Worm (Caenorhabditis elegans): ENCODE results near the gene W02B12.1.
A peak's percentile ranks its signal among the peaks of the same experiment; 100 is the strongest.
"Not testable (repeated sequence)": the region's sequence is repeated elsewhere in the genome, so short reads cannot be mapped to it uniquely, and the experiment has no call there.

W02B12.1 gene

DNA sequence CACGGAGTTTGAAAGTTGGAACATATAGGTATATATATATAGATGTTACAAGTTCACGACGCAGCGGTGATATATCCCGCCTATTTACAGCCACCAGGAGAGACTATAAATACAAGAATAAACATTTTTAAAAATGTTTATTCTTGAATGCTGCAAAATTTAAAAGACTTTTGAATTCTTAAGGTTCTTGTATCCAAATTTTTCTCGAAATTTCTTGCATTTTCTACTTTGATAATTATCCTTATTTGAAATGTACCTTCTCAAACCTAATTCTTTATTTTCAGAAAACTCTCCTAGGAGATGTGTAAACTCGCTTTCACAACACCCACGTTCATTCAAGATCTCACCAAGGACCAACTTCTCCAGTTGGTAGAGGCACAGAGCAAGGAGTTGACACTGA, 17.2 kb upstream of the W02B12.1 start, which contains the start of gene C05D12.4:
Gene C05D12.4, plus strand, starts transcription at position 301 of the 400 bp plus-strand sequence.
- no peak for TF ChIP-seq nhr-232 (tag; optimal IDR thresholded peaks at IDR 0.05)
- no peak for TF ChIP-seq nhr-11 (tag; optimal IDR thresholded peaks at IDR 0.05)
- TF ChIP-seq ceh-9 (tag; optimal IDR thresholded peaks at IDR 0.05) = no peak

ce11 chrII:11433942-11434341, 14.9 kb upstream of the W02B12.1 start, which contains the start of gene C05D12.5:
TSS of gene C05D12.5 (plus strand) at chrII:11434242.
- no peak for TF ChIP-seq Y22D7AL.16 (tag; optimal IDR thresholded peaks at IDR 0.05)
- TF ChIP-seq F13H6.1 (tag; optimal IDR thresholded peaks at IDR 0.05) = no peak
- TF ChIP-seq ceh-45 (GFP tag; IDR thresholded peaks at IDR 0.05) = no peak
- TF ChIP-seq pax-1 (tag; optimal IDR thresholded peaks at IDR 0.05) = no peak
- TF ChIP-seq ceh-31 (tag; optimal IDR thresholded peaks at IDR 0.05) = no peak
- no peak for TF ChIP-seq fkh-6 (tag; optimal IDR thresholded peaks at IDR 0.05)
- no peak for TF ChIP-seq ztf-16 (tag; optimal IDR thresholded peaks at IDR 0.05)
- no peak for TF ChIP-seq nhr-232 (tag; optimal IDR thresholded peaks at IDR 0.05)
- no peak for TF ChIP-seq unc-3 (GFP tag; conservative IDR thresholded peaks at IDR 0.05)
- no peak for TF ChIP-seq unc-3 (tag; optimal IDR thresholded peaks at IDR 0.05)
- TF ChIP-seq lim-6 (tag; optimal IDR thresholded peaks at IDR 0.05) = no peak
- no peak for TF ChIP-seq pqm-1 (tag; optimal IDR thresholded peaks at IDR 0.05)

ce11 chrII:11438417-11438816, 10.4 kb upstream of the W02B12.1 start, which contains the start of gene vha-6:
TSS of gene vha-6 (minus strand) at chrII:11438452.
- TF ChIP-seq gmeb-2 (tag; optimal IDR thresholded peaks at IDR 0.05) (no peak), zip-5 (tag; optimal IDR thresholded peaks at IDR 0.05) (no peak), ets-4 (tag; optimal IDR thresholded peaks at IDR 0.05) (no peak), ceh-9 (tag; optimal IDR thresholded peaks at IDR 0.05) (no peak), fkh-10 (GFP tag; optimal IDR thresholded peaks at IDR 0.05) (no peak), ama-1 (optimal IDR thresholded peaks at IDR 0.05) (no peak), ceh-30 (tag; optimal IDR thresholded peaks at IDR 0.05) (no peak), ref-2 (tag; optimal IDR thresholded peaks at IDR 0.05) (no peak)

- TF ChIP-seq elt-4 (tag; optimal IDR thresholded peaks at IDR 0.05) = no peak
- TF ChIP-seq unc-42 (tag; optimal IDR thresholded peaks at IDR 0.05) = peak; percentile 93
These were observed 8.6 kb upstream of the W02B12.1 start, which contains the start of gene VW02B12L.2 for ce11 chrII:11440265-11440664. TSS of gene VW02B12L.2 (minus strand) at chrII:11440329.

ce11 chrII:11442425-11442824, 6.4 kb upstream of the W02B12.1 start, which contains the start of gene ebp-2:
TSS of gene ebp-2 (plus strand) at chrII:11442725.
- TF ChIP-seq lim-6, Y22D7AL.16, zip-5 (tag; optimal IDR thresholded peaks at IDR 0.05): not testable (repeated sequence)

DNA sequence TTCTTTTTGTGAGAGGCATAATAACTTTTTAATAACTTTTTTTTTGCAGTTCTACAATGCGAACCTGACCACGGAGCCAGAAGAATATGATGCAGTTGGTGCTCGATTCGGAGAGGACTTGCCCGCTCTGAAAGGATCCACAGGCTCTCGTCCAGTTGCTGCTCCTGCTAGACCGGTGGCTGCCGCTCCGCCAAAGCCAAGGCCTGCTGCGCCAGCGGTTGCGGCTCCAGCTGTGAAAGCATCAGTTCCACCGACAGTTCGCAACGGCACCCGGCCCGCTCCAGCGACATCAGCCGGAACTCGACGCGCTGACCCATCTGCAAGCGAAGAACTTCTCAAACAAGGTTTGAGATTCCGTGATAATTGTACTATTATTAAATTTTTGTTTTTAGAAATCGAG, 5.7 kb upstream of the W02B12.1 start:
- TF ChIP-seq tbx-2 (tag; optimal IDR thresholded peaks at IDR 0.05) = no peak
- TF ChIP-seq odd-2 (tag; optimal IDR thresholded peaks at IDR 0.05) = no peak
- peak; percentile 23 for TF ChIP-seq hlh-6 (tag; optimal IDR thresholded peaks at IDR 0.05)
- TF ChIP-seq pag-3 (tag; optimal IDR thresholded peaks at IDR 0.05; ENCODE audit: borderline replicate concordance) = no peak
- TF ChIP-seq C08G9.2 (tag; optimal IDR thresholded peaks at IDR 0.05) = peak; percentile 8

DNA sequence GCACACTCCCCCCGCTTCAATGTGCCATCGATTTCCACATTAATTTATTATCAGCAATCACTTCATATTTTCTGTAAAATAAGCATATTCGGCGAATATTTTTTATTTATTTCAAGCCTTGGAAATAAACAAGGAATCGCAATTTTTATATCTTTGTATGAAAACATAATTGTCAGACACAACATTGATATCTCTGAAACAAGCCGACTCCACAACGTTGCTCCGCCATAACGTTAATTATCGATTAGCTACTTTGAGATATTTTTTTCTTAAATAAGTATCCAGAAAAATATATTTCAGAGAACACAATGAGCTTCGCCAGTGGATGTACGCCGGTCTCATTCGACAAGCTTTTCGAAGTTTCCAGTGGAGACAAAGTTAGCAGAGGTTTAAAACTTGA, 5.0 kb upstream of the W02B12.1 start, which contains the start of gene adbp-1:
Gene adbp-1, plus strand, starts transcription at position 301 of the 400 bp plus-strand sequence.
- TF ChIP-seq ama-1 (optimal IDR thresholded peaks at IDR 0.05) (no peak), npax-4 (tag; optimal IDR thresholded peaks at IDR 0.05) (no peak), hlh-6 (tag; optimal IDR thresholded peaks at IDR 0.05) (no peak), ceh-34 (tag; optimal IDR thresholded peaks at IDR 0.05) (no peak), tbx-2 (tag; optimal IDR thresholded peaks at IDR 0.05) (no peak), sox-4 (tag; optimal IDR thresholded peaks at IDR 0.05) (no peak), pax-1 (tag; optimal IDR thresholded peaks at IDR 0.05) (no peak), F13H6.1 (tag; optimal IDR thresholded peaks at IDR 0.05) (no peak), gmeb-2 (tag; optimal IDR thresholded peaks at IDR 0.05) (no peak), ceh-22 (tag; optimal IDR thresholded peaks at IDR 0.05) (no peak), fkh-10 (GFP tag; optimal IDR thresholded peaks at IDR 0.05) (no peak), pqm-1 (tag; optimal IDR thresholded peaks at IDR 0.05) (no peak), ceh-31 (tag; optimal IDR thresholded peaks at IDR 0.05) (no peak), lin-11 (tag; optimal IDR thresholded peaks at IDR 0.05) (no peak), mec-3 (tag; optimal IDR thresholded peaks at IDR 0.05; ENCODE audit: borderline replicate concordance) (no peak), nhr-232 (tag; optimal IDR thresholded peaks at IDR 0.05) (no peak), tbx-7 (tag; optimal IDR thresholded peaks at IDR 0.05) (no peak), fkh-6 (tag; optimal IDR thresholded peaks at IDR 0.05) (no peak)
